Worm (Caenorhabditis elegans) whole organism, L1 larva: Measurements from ENCODE around the gene sru-22.

ENCODE experiments used
- C34B4.2 ChIP-seq: sonication (generic microtip); optimal IDR thresholded peaks from 2 replicates; lab custom pipeline; 2017; ENCODE audit warnings: mild to moderate bottlenecking, missing genetic modification characterization, missing compliant biosample characterization
- hlh-17 ChIP-seq: fragments of 200-800 bp; sonication (Bioruptor generic); optimal IDR thresholded peaks from 2 replicates; lab custom pipeline; 2018; ENCODE audit warnings: missing genetic modification characterization, mild to moderate bottlenecking, missing compliant biosample characterization, moderate library complexity, borderline replicate concordance
- lsy-2 ChIP-seq, 2 experiments: fragments of 150-350 bp; optimal IDR thresholded peaks; 2 replicates each; lab custom pipeline; 2014; ENCODE audit warnings: missing biosample characterization in 2 of 2, missing genetic modification characterization in 2 of 2
- nhr-76 ChIP-seq: sonication (generic microtip); optimal IDR thresholded peaks from 2 replicates; lab custom pipeline; 2017; ENCODE audit warnings: missing biosample characterization, missing genetic modification characterization
- pag-3 ChIP-seq: sonication (generic microtip); optimal IDR thresholded peaks from 2 replicates; lab custom pipeline; 2017; ENCODE audit warnings: missing genetic modification characterization, mild to moderate bottlenecking, missing compliant biosample characterization, antibody characterized with exemption, borderline replicate concordance; ENCODE audit not compliant: insufficient read depth

ce11 chrV:16017671-16018070 is 42.9 kb upstream of the sru-22 start, which contains the start of gene srx-43:
- TF ChIP-seq lsy-2 (tag; optimal IDR thresholded peaks at IDR 0.05; lab: Kevin White, UChicago) (no peak), nhr-76 (tag; lab: Kevin White, UChicago) (no peak), pag-3 (tag; lab: Kevin White, UChicago) (no peak), hlh-17 (GFP tag; lab: Kevin White, UChicago) (no peak), C34B4.2 (no peak)
